Fruit fly (Drosophila melanogaster) whole organism, embryonic: ENCODE results near the gene CG43799.
A peak's percentile ranks its signal among the peaks of the same experiment; 100 is the strongest.

Experiments used
- Atf3 ChIP-seq: fragments of 200-800 bp; sonication (Bioruptor generic); optimal IDR thresholded peaks from 3 replicates; lab custom pipeline; 2016; ENCODE audit warnings: missing biosample characterization, missing genetic modification characterization
- BEAF-32 ChIP-seq: fragments of 200-800 bp; sonication (Bioruptor generic); optimal IDR thresholded peaks from 3 replicates; lab custom pipeline; 2017; ENCODE audit warnings: missing biosample characterization, missing genetic modification characterization, mild to moderate bottlenecking, moderate library complexity, missing genetic modification reagents
- Bteb2 ChIP-seq: fragments of 200-800 bp; sonication (Bioruptor generic); optimal IDR thresholded peaks from 2 replicates; lab custom pipeline; 2016; ENCODE audit warnings: missing biosample characterization, missing genetic modification characterization
- CG11093 ChIP-seq: fragments of 200-800 bp; sonication (Bioruptor generic); IDR thresholded peaks from 3 replicates; pipeline ENCODE4 v1.3.6; 2022; ENCODE audit warnings: missing biosample characterization, missing genetic modification characterization
- CG11398 ChIP-seq: fragments of 200-800 bp; sonication (Bioruptor generic); optimal IDR thresholded peaks from 2 replicates; lab custom pipeline; 2016; ENCODE audit warnings: missing biosample characterization, missing genetic modification characterization
- CG11723 ChIP-seq: fragments of 200-800 bp; sonication (Bioruptor generic); optimal IDR thresholded peaks from 2 replicates; lab custom pipeline; 2017; ENCODE audit warnings: missing biosample characterization, mild to moderate bottlenecking, missing genetic modification characterization
- CG14441 ChIP-seq: fragments of 200-800 bp; sonication (Bioruptor generic); IDR thresholded peaks from 2 replicates; pipeline ENCODE4 v1.3.6; 2022; ENCODE audit warnings: missing biosample characterization, missing genetic modification characterization
- CG14965 ChIP-seq: fragments of 200-800 bp; sonication (Bioruptor generic); optimal IDR thresholded peaks from 2 replicates; lab custom pipeline; 2016; ENCODE audit warnings: missing biosample characterization, missing genetic modification characterization, borderline replicate concordance
- CG17912 ChIP-seq: fragments of 200-800 bp; sonication (Bioruptor generic); optimal IDR thresholded peaks from 2 replicates; lab custom pipeline; 2018; ENCODE audit warnings: missing biosample characterization, mild to moderate bottlenecking, missing genetic modification characterization
- CG18599 ChIP-seq: fragments of 200-800 bp; sonication (Bioruptor generic); optimal IDR thresholded peaks from 3 replicates; lab custom pipeline; 2017; ENCODE audit warnings: missing biosample characterization, missing genetic modification characterization, mild to moderate bottlenecking, moderate library complexity, missing genetic modification reagents
- CG18764 ChIP-seq: fragments of 200-800 bp; sonication (Bioruptor generic); optimal IDR thresholded peaks from 3 replicates; lab custom pipeline; 2016; ENCODE audit warnings: missing biosample characterization, missing genetic modification characterization
- CG2199 ChIP-seq: fragments of 200-800 bp; sonication (Bioruptor generic); IDR thresholded peaks from 3 replicates; pipeline ENCODE4 v1.3.6; 2022; ENCODE audit warnings: missing biosample characterization, missing genetic modification characterization
- CG31224 ChIP-seq: fragments of 200-800 bp; sonication (Bioruptor generic); IDR thresholded peaks from 2 replicates; pipeline ENCODE4 v1.3.6; 2022; ENCODE audit warnings: missing biosample characterization, missing genetic modification characterization
- CG3847 ChIP-seq: fragments of 200-800 bp; sonication (Bioruptor generic); IDR thresholded peaks from 2 replicates; pipeline ENCODE4 v1.3.6; 2022; ENCODE audit warnings: missing biosample characterization, missing genetic modification characterization
- CG42726 ChIP-seq: fragments of 200-800 bp; sonication (Bioruptor generic); IDR thresholded peaks from 2 replicates; pipeline ENCODE4 v1.3.6; 2022; ENCODE audit warnings: missing biosample characterization, missing genetic modification characterization; ENCODE audit not compliant: partially characterized antibody
- CG6683 ChIP-seq: fragments of 200-800 bp; sonication (Bioruptor generic); optimal IDR thresholded peaks from 2 replicates; lab custom pipeline; 2017; ENCODE audit warnings: missing biosample characterization, mild to moderate bottlenecking, missing genetic modification characterization, missing genetic modification reagents
- CG8478 ChIP-seq: fragments of >200 bp; optimal IDR thresholded peaks from 2 replicates; lab custom pipeline; 2018
- CG9797 ChIP-seq: fragments of 200-800 bp; sonication (Bioruptor generic); optimal IDR thresholded peaks from 3 replicates; lab custom pipeline; 2018; ENCODE audit warnings: missing biosample characterization, mild to moderate bottlenecking, missing genetic modification characterization
- CkIIα-i1 ChIP-seq: fragments of 200-800 bp; sonication (Bioruptor generic); IDR thresholded peaks from 2 replicates; pipeline ENCODE4 v1.3.6; 2022; ENCODE audit warnings: missing biosample characterization, missing genetic modification characterization
- D ChIP-seq, 2 experiments: fragments of 200-800 bp in 1 of 2; fragments of >200 bp in 1 of 2; sonication (Bioruptor generic) in 1 of 2; optimal IDR thresholded peaks; 2 replicates in 1 of 2; 3 replicates in 1 of 2; lab custom pipeline; 2017; ENCODE audit warnings: mild to moderate bottlenecking in 1 of 2, missing biosample characterization in 1 of 2, missing genetic modification characterization in 1 of 2, missing genetic modification reagents in 1 of 2
- Hey ChIP-seq: fragments of 200-800 bp; sonication (Bioruptor generic); optimal IDR thresholded peaks from 3 replicates; lab custom pipeline; 2018; ENCODE audit warnings: missing biosample characterization, mild to moderate bottlenecking, missing genetic modification characterization
- Jarid2 ChIP-seq: fragments of 200-800 bp; sonication (Bioruptor generic); optimal IDR thresholded peaks from 3 replicates; lab custom pipeline; 2017; ENCODE audit warnings: mild to moderate bottlenecking, missing biosample characterization, missing genetic modification reagents, missing genetic modification characterization
- NK7.1 ChIP-seq: fragments of 200-800 bp; sonication (Bioruptor generic); optimal IDR thresholded peaks from 3 replicates; lab custom pipeline; 2016; ENCODE audit warnings: missing biosample characterization, missing genetic modification characterization
- Nf-YA ChIP-seq: fragments of 200-800 bp; sonication (Bioruptor generic); IDR thresholded peaks from 2 replicates; pipeline ENCODE4 v1.3.6; 2022; ENCODE audit warnings: missing biosample characterization, missing genetic modification characterization
- Opbp ChIP-seq: fragments of 200-800 bp; sonication (Bioruptor generic); IDR thresholded peaks from 3 replicates; pipeline ENCODE4 v1.3.6; 2022; ENCODE audit warnings: missing biosample characterization, missing genetic modification characterization; ENCODE audit not compliant: partially characterized antibody
- Rx ChIP-seq: fragments of 200-800 bp; sonication (Bioruptor generic); IDR thresholded peaks from 2 replicates; pipeline ENCODE4 v1.3.6; 2022; ENCODE audit warnings: missing biosample characterization, missing genetic modification characterization
- Sin3A ChIP-seq: fragments of >200 bp; optimal IDR thresholded peaks from 2 replicates; lab custom pipeline; 2018
- Taf1 ChIP-seq: fragments of 200-800 bp; sonication (Bioruptor generic); IDR thresholded peaks from 2 replicates; pipeline ENCODE4 v1.3.6; 2022; ENCODE audit warnings: missing biosample characterization, missing genetic modification characterization
- abd-A ChIP-seq: fragments of 200-800 bp; sonication (Bioruptor generic); optimal IDR thresholded peaks from 3 replicates; lab custom pipeline; 2019; ENCODE audit warnings: missing biosample characterization, mild to moderate bottlenecking, missing genetic modification characterization, moderate library complexity
- az2 ChIP-seq: fragments of 200-800 bp; sonication (Bioruptor generic); optimal IDR thresholded peaks from 3 replicates; lab custom pipeline; 2016; ENCODE audit warnings: missing biosample characterization, missing genetic modification characterization
- bcd ChIP-seq: fragments of 200-800 bp; sonication (Bioruptor generic); optimal IDR thresholded peaks from 2 replicates; lab custom pipeline; 2017; ENCODE audit warnings: missing biosample characterization, mild to moderate bottlenecking, missing genetic modification characterization
- btn ChIP-seq: fragments of 200-800 bp; sonication (Bioruptor generic); optimal IDR thresholded peaks from 2 replicates; lab custom pipeline; 2016; ENCODE audit warnings: missing biosample characterization, missing genetic modification characterization
- dm ChIP-seq: fragments of 200-800 bp; sonication (Bioruptor generic); optimal IDR thresholded peaks from 3 replicates; lab custom pipeline; 2016; ENCODE audit warnings: missing biosample characterization, missing genetic modification characterization
- fd102C ChIP-seq: fragments of 200-800 bp; sonication (Bioruptor generic); optimal IDR thresholded peaks from 2 replicates; lab custom pipeline; 2018; ENCODE audit warnings: missing biosample characterization, mild to moderate bottlenecking, missing genetic modification characterization, moderate library complexity
- gce ChIP-seq: fragments of 200-800 bp; sonication (Bioruptor generic); IDR thresholded peaks from 3 replicates; pipeline ENCODE4 v1.3.6; 2022; ENCODE audit warnings: missing biosample characterization, missing genetic modification characterization
- gem ChIP-seq: fragments of 200-800 bp; sonication (Bioruptor generic); optimal IDR thresholded peaks from 2 replicates; lab custom pipeline; 2019; ENCODE audit warnings: missing biosample characterization, mild to moderate bottlenecking, missing genetic modification characterization, moderate library complexity
- hth ChIP-seq: fragments of >200 bp; optimal IDR thresholded peaks from 2 replicates; lab custom pipeline; 2017; ENCODE audit warnings: inconsistent platforms
- inv ChIP-seq: fragments of 200-800 bp; sonication (Bioruptor generic); IDR thresholded peaks from 2 replicates; pipeline ENCODE4 v1.3.6; 2022; ENCODE audit warnings: missing biosample characterization, missing genetic modification characterization; ENCODE audit not compliant: partially characterized antibody
- jing ChIP-seq: fragments of 200-800 bp; sonication (Bioruptor generic); optimal IDR thresholded peaks from 2 replicates; lab custom pipeline; 2018; ENCODE audit warnings: missing biosample characterization, mild to moderate bottlenecking, missing genetic modification characterization
- kah ChIP-seq: fragments of 200-800 bp; sonication (Bioruptor generic); optimal IDR thresholded peaks from 2 replicates; lab custom pipeline; 2018; ENCODE audit warnings: missing biosample characterization, mild to moderate bottlenecking, missing genetic modification characterization
- ken ChIP-seq: fragments of 200-800 bp; sonication (Bioruptor generic); IDR thresholded peaks from 3 replicates; pipeline ENCODE4 v1.3.6; 2022; ENCODE audit warnings: missing biosample characterization, missing genetic modification characterization
- kni ChIP-seq: fragments of 200-800 bp; sonication (Bioruptor generic); optimal IDR thresholded peaks from 3 replicates; lab custom pipeline; 2017; ENCODE audit warnings: mild to moderate bottlenecking, missing biosample characterization, missing genetic modification reagents, missing genetic modification characterization
- knrl ChIP-seq: fragments of 200-800 bp; sonication (Bioruptor generic); IDR thresholded peaks from 3 replicates; pipeline ENCODE4 v1.3.6; 2022; ENCODE audit warnings: missing biosample characterization, missing genetic modification characterization; ENCODE audit not compliant: partially characterized antibody
- otp ChIP-seq: fragments of 200-800 bp; sonication (Bioruptor generic); IDR thresholded peaks from 3 replicates; pipeline ENCODE4, ENCODE4 v1.3.6; 2022; ENCODE audit warnings: missing biosample characterization, missing genetic modification characterization
- pho ChIP-seq: fragments of 200-800 bp; sonication (Bioruptor generic); optimal IDR thresholded peaks from 2 replicates; lab custom pipeline; 2016; ENCODE audit warnings: missing biosample characterization, missing genetic modification characterization
- psq ChIP-seq: fragments of 200-800 bp; sonication (Bioruptor generic); optimal IDR thresholded peaks from 2 replicates; lab custom pipeline; 2017; ENCODE audit warnings: missing biosample characterization, missing genetic modification characterization
- sisA ChIP-seq: fragments of 200-800 bp; sonication (Bioruptor generic); IDR thresholded peaks from 2 replicates; pipeline ENCODE4 v1.3.6; 2022; ENCODE audit warnings: missing biosample characterization, missing genetic modification characterization
- sr ChIP-seq: fragments of 200-800 bp; sonication (Bioruptor generic); IDR thresholded peaks from 3 replicates; pipeline ENCODE4 v1.3.6; 2022; ENCODE audit warnings: missing biosample characterization, missing genetic modification characterization
- tup ChIP-seq: fragments of 200-800 bp; sonication (Bioruptor generic); optimal IDR thresholded peaks from 2 replicates; lab custom pipeline; 2016; ENCODE audit warnings: missing biosample characterization, mild to moderate bottlenecking, missing genetic modification characterization, moderate library complexity

Gene CG43799

dm6 chr2L:7194351-7195037, 33.0 kb upstream of the CG43799 start, which contains the start of gene CG4497 (continued):
- peak; percentile 98 for TF ChIP-seq sisA (GFP tag; lab: Robert Waterston, UW)
- TF ChIP-seq CG8478: no peak
- TF ChIP-seq CG11723 (GFP tag; lab: Kevin White, UChicago): peak; percentile 83
- no peak for TF ChIP-seq D (optimal IDR thresholded peaks at IDR 0.05; lab: Kevin White, UChicago)
- peak; percentile 84 for TF ChIP-seq D (GFP tag; optimal IDR thresholded peaks at IDR 0.05; lab: Kevin White, UChicago)
- peak; percentile 75; the same call in 1 of the 2 replicates for TF ChIP-seq Nf-YA (GFP tag; lab: Robert Waterston, UW)
- TF ChIP-seq hth: no peak
- peak; percentile 54 for TF ChIP-seq Jarid2 (GFP tag; lab: Kevin White, UChicago)
- peak; percentile 83; the same call in 2 of the 3 replicates for TF ChIP-seq Opbp (GFP tag; lab: Robert Waterston, UW)
- peak; percentile 77 for TF ChIP-seq psq (GFP tag; lab: Kevin White, UChicago)
- peak; percentile 85 for TF ChIP-seq Sin3A
- peak; percentile 95 for TF ChIP-seq Bteb2
- TF ChIP-seq CG11093: peak; percentile 92
- peak; percentile 89 for TF ChIP-seq Rx (GFP tag; lab: Robert Waterston, UW)
- peak; percentile 41 for TF ChIP-seq Hey (tag; lab: Kevin White, UChicago)
- peak; percentile 59 for TF ChIP-seq CG6683
- peak; percentile 97 for TF ChIP-seq CG18764 (GFP tag; lab: Kevin White, UChicago)
- peak; percentile 69; the same call in 1 of the 2 replicates for TF ChIP-seq CG42726 (GFP tag; lab: Robert Waterston, UW)
- TF ChIP-seq otp (GFP tag; lab: Robert Waterston, UW): peak; percentile 88
- TF ChIP-seq BEAF-32 (GFP tag; lab: Kevin White, UChicago): peak; percentile 47
- TF ChIP-seq kah: peak; percentile 16
- TF ChIP-seq CG3847 (GFP tag; lab: Robert Waterston, UW): peak; percentile 99
- peak; percentile 97 for TF ChIP-seq pho (GFP tag; lab: Kevin White, UChicago)
- peak; percentile 83 for TF ChIP-seq CG31224 (GFP tag; lab: Robert Waterston, UW)
- TF ChIP-seq CG9797 (GFP tag; lab: Kevin White, UChicago): peak; percentile 52
- TF ChIP-seq kni (GFP tag; lab: Kevin White, UChicago): peak; percentile 69
- peak; percentile 97 for TF ChIP-seq ken (GFP tag; lab: Robert Waterston, UW)
- TF ChIP-seq fd102C (GFP tag; lab: Kevin White, UChicago): peak; percentile 9
- peak; percentile 96 for TF ChIP-seq gem (tag; lab: Kevin White, UChicago)
- peak; percentile 93 for TF ChIP-seq knrl (GFP tag; lab: Robert Waterston, UW)
- TF ChIP-seq btn (GFP tag; lab: Kevin White, UChicago): peak; percentile 77
- TF ChIP-seq CG11398 (GFP tag; lab: Kevin White, UChicago): peak; percentile 84
- peak; percentile 24 for TF ChIP-seq abd-A
- TF ChIP-seq NK7.1 (GFP tag; lab: Kevin White, UChicago): peak; percentile 82
- TF ChIP-seq jing (GFP tag; lab: Kevin White, UChicago): peak; percentile 78
- TF ChIP-seq inv: peak; percentile 90
- TF ChIP-seq dm (GFP tag; lab: Kevin White, UChicago): peak; percentile 92
- peak; percentile 77 for TF ChIP-seq CkIIα-i1 (GFP tag; lab: Robert Waterston, UW)
- peak; percentile 93 for TF ChIP-seq Atf3 (GFP tag; lab: Kevin White, UChicago)
- peak; percentile 83 for TF ChIP-seq Taf1 (GFP tag; lab: Robert Waterston, UW)
- TF ChIP-seq bcd (GFP tag; lab: Kevin White, UChicago): peak; percentile 91
- peak; percentile 75; the same call in 2 of the 3 replicates for TF ChIP-seq gce (GFP tag; lab: Robert Waterston, UW)
- TF ChIP-seq CG2199: peak; percentile 66; the same call in 2 of the 3 replicates
- peak; percentile 56 for TF ChIP-seq CG14965 (GFP tag; lab: Kevin White, UChicago)
- TF ChIP-seq az2 (GFP tag; lab: Kevin White, UChicago): peak; percentile 90
- TF ChIP-seq CG17912 (GFP tag; lab: Kevin White, UChicago): peak; percentile 48
- TF ChIP-seq CG14441 (GFP tag; lab: Robert Waterston, UW): peak; percentile 96
- TF ChIP-seq CG18599 (GFP tag; lab: Kevin White, UChicago): peak; percentile 88
- TF ChIP-seq tup (GFP tag; lab: Kevin White, UChicago): peak; percentile 83
- peak; percentile 58; the same call in 1 of the 3 replicates for TF ChIP-seq sr (GFP tag; lab: Robert Waterston, UW)
